Fruit fly (Drosophila melanogaster): Measurements from ENCODE around the gene CG9837.

DNA sequence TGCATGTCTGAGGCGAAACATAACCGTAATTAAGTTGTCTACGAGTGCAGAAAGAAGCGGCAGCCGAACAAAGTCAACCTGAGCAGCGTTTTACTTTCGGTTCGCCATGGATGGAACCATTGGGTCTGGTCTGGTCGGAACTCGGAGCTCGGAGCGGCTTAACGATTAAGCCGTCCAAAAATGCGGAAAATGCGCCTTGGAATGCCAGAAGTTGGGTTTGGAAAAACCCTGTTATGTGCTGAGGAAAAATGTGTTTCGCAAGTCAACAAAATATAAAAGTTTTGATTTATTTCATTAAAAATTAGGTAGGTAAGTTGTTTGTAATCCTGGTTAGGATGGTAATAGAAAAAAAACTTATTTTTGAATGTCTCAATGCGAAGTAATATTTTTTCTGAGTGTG lies 28.2 kb upstream of the CG9837 start:
- TF ChIP-seq h (GFP tag; optimal IDR thresholded peaks at IDR 0.05) (no peak), Jra (GFP tag; optimal IDR thresholded peaks at IDR 0.05) (no peak), CG32264 (GFP tag; optimal IDR thresholded peaks at IDR 0.05) (no peak), Abd-B (GFP tag; optimal IDR thresholded peaks at IDR 0.05) (no peak), pan (optimal IDR thresholded peaks at IDR 0.05) (no peak), Mio (GFP tag; optimal IDR thresholded peaks at IDR 0.05) (no peak), psq (GFP tag; optimal IDR thresholded peaks at IDR 0.05) (no peak), Sp1 (GFP tag; optimal IDR thresholded peaks at IDR 0.05) (no peak), OdsH (GFP tag; optimal IDR thresholded peaks at IDR 0.05) (no peak), ey (GFP tag; optimal IDR thresholded peaks at IDR 0.05) (no peak), fru (GFP tag; optimal IDR thresholded peaks at IDR 0.05) (no peak), GATAd (GFP tag; optimal IDR thresholded peaks at IDR 0.05) (no peak)

Measured in whole organism, wandering third instar larva.